Worm (Caenorhabditis elegans) whole organism, L2 larva: ENCODE results near the gene srt-14.
"Not testable (repeated sequence)": the region's sequence is repeated elsewhere in the genome, so short reads cannot be mapped to it uniquely, and the experiment has no call there.

ENCODE experiments used
- Y55F3AM.14 ChIP-seq: fragments of 200-800 bp; sonication (Bioruptor generic); optimal IDR thresholded peaks from 2 replicates; lab custom pipeline; 2018; ENCODE audit warnings: mild to moderate bottlenecking, missing genetic modification characterization, missing compliant biosample characterization
- dmd-4 ChIP-seq: sonication (generic microtip); optimal IDR thresholded peaks from 2 replicates; lab custom pipeline; 2017; ENCODE audit warnings: missing biosample characterization, missing genetic modification characterization
- elt-1 ChIP-seq: fragments of 150-350 bp; optimal IDR thresholded peaks from 2 replicates; lab custom pipeline; 2014; ENCODE audit warnings: missing biosample characterization, missing genetic modification characterization
- fos-1 ChIP-seq: fragments of 150-350 bp; optimal IDR thresholded peaks from 2 replicates; lab custom pipeline; 2014; ENCODE audit warnings: missing biosample characterization, missing genetic modification characterization
- lin-13 ChIP-seq: fragments of 150-350 bp; optimal IDR thresholded peaks from 2 replicates; lab custom pipeline; 2014; ENCODE audit warnings: missing biosample characterization, missing genetic modification reagents, missing genetic modification characterization
- mbf-1 ChIP-seq: sonication (generic microtip); optimal IDR thresholded peaks from 2 replicates; lab custom pipeline; 2017; ENCODE audit warnings: missing biosample characterization, missing genetic modification characterization
- nhr-12 ChIP-seq: fragments of 150-350 bp; optimal IDR thresholded peaks from 2 replicates; lab custom pipeline; 2014; ENCODE audit warnings: missing biosample characterization, missing genetic modification characterization
- nhr-129 ChIP-seq: fragments of 150-350 bp; optimal IDR thresholded peaks from 2 replicates; lab custom pipeline; 2014; ENCODE audit warnings: missing biosample characterization, missing genetic modification characterization
- nhr-25 ChIP-seq: fragments of 150-350 bp; sonication (generic microtip); optimal IDR thresholded peaks from 3 replicates; lab custom pipeline; 2014; ENCODE audit warnings: missing biosample characterization, missing genetic modification characterization
- skn-1 ChIP-seq: sonication (generic microtip); optimal IDR thresholded peaks from 2 replicates; lab custom pipeline; 2017; ENCODE audit warnings: missing biosample characterization, missing genetic modification characterization
- snpc-4 ChIP-seq: fragments of 150-350 bp; optimal IDR thresholded peaks from 2 replicates; lab custom pipeline; 2014; ENCODE audit warnings: missing biosample characterization, missing genetic modification characterization
- unc-62 ChIP-seq: fragments of 150-350 bp; optimal IDR thresholded peaks from 2 replicates; lab custom pipeline; 2014; ENCODE audit warnings: missing biosample characterization, missing genetic modification reagents, missing genetic modification characterization

DNA sequence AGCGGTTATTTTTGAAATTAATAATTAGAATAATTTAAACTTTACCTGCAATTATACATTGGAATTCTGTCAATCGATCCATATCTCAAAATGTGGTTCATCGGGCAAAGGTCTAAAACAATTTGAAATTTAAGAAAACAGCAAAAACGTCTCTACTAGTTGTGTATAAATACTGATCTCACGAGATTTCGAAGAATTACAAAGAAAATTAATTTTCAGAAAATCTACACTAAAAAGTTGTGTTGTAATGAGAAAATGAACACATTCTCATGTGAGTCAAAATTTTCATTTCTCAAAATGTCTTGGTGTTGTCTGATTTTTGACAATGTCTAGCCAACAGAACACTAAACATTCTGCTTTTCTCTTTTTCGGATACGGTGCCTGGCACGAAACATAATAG lies 25.3 kb upstream of the srt-14 start, which contains the start of gene srt-37:
- not testable (repeated sequence) for TF ChIP-seq nhr-25 (tag; lab: Kevin White, UChicago); skn-1 (tag; lab: Kevin White, UChicago); fos-1 (tag; lab: Kevin White, UChicago); snpc-4 (tag; lab: Kevin White, UChicago); dmd-4; mbf-1 (tag; lab: Kevin White, UChicago); nhr-12 (tag; lab: Kevin White, UChicago); lin-13 (GFP tag; lab: Kevin White, UChicago); unc-62 (GFP tag; lab: Kevin White, UChicago); Y55F3AM.14 (GFP tag; lab: Kevin White, UChicago); elt-1 (tag; lab: Kevin White, UChicago); nhr-129 (tag; lab: Kevin White, UChicago)
